Worm (Caenorhabditis elegans) whole organism, mixed stage, embryonic: Measurements from ENCODE around the gene nspe-8.

Experiments
- M03D4.4 ChIP-seq: sonication (generic microtip); optimal IDR thresholded peaks from 2 replicates; lab custom pipeline; 2017; ENCODE audit warnings: mild to moderate bottlenecking, missing genetic modification characterization, missing compliant biosample characterization
- bed-3 ChIP-seq: fragments of 200-800 bp; sonication (Bioruptor generic); optimal IDR thresholded peaks from 3 replicates; lab custom pipeline; 2018; ENCODE audit warnings: mild to moderate bottlenecking, missing genetic modification characterization, moderate library complexity, missing compliant biosample characterization
- blmp-1 ChIP-seq: fragments of 150-350 bp; optimal IDR thresholded peaks from 2 replicates; lab custom pipeline; 2014; ENCODE audit warnings: missing biosample characterization, missing genetic modification characterization
- ceh-39 ChIP-seq: fragments of 150-350 bp; optimal IDR thresholded peaks from 2 replicates; lab custom pipeline; 2014; ENCODE audit warnings: missing biosample characterization, missing genetic modification characterization
- ceh-43 ChIP-seq: fragments of 200-800 bp; sonication (Bioruptor generic); optimal IDR thresholded peaks from 2 replicates; lab custom pipeline; 2018; ENCODE audit warnings: mild to moderate bottlenecking, missing genetic modification characterization, moderate library complexity, missing compliant biosample characterization
- ceh-83 ChIP-seq: fragments of 200-800 bp; sonication (Bioruptor generic); optimal IDR thresholded peaks from 2 replicates; lab custom pipeline; 2018; ENCODE audit warnings: mild to moderate bottlenecking, missing genetic modification characterization, missing compliant biosample characterization
- ces-1 ChIP-seq: fragments of 150-350 bp; optimal IDR thresholded peaks from 2 replicates; lab custom pipeline; 2014; ENCODE audit warnings: missing biosample characterization, missing genetic modification reagents, missing genetic modification characterization
- cnd-1 ChIP-seq: fragments of 200-800 bp; sonication (Bioruptor generic); optimal IDR thresholded peaks from 2 replicates; lab custom pipeline; 2018; ENCODE audit warnings: mild to moderate bottlenecking, missing genetic modification characterization, missing compliant biosample characterization
- drap-1 ChIP-seq: fragments of 200-800 bp; sonication (Bioruptor generic); optimal IDR thresholded peaks from 3 replicates; lab custom pipeline; 2018; ENCODE audit warnings: mild to moderate bottlenecking, missing genetic modification characterization, missing compliant biosample characterization
- elt-1 ChIP-seq: sonication (generic microtip); optimal IDR thresholded peaks from 2 replicates; lab custom pipeline; 2017; ENCODE audit warnings: missing genetic modification characterization, mild to moderate bottlenecking, missing compliant biosample characterization, antibody characterized with exemption, moderate library complexity, borderline replicate concordance; ENCODE audit not compliant: insufficient read depth
- elt-3 ChIP-seq: fragments of 150-350 bp; optimal IDR thresholded peaks from 2 replicates; lab custom pipeline; 2014; ENCODE audit warnings: missing biosample characterization, missing genetic modification characterization
- flh-1 ChIP-seq: fragments of 200-800 bp; sonication (Bioruptor generic); optimal IDR thresholded peaks from 2 replicates; lab custom pipeline; 2018; ENCODE audit warnings: mild to moderate bottlenecking, missing genetic modification characterization, moderate library complexity, missing compliant biosample characterization
- hlh-1 ChIP-seq: fragments of 150-350 bp; optimal IDR thresholded peaks from 2 replicates; lab custom pipeline; 2014; ENCODE audit warnings: missing biosample characterization, missing genetic modification reagents, missing genetic modification characterization
- lin-13 ChIP-seq: fragments of 150-350 bp; optimal IDR thresholded peaks from 2 replicates; lab custom pipeline; 2014; ENCODE audit warnings: missing biosample characterization, missing genetic modification characterization
- lin-32 ChIP-seq: fragments of 200-800 bp; sonication (Bioruptor generic); optimal IDR thresholded peaks from 2 replicates; lab custom pipeline; 2018; ENCODE audit warnings: mild to moderate bottlenecking, missing genetic modification characterization, missing compliant biosample characterization
- lsy-2 ChIP-seq: fragments of 150-350 bp; optimal IDR thresholded peaks from 2 replicates; lab custom pipeline; 2014; ENCODE audit warnings: missing biosample characterization, missing genetic modification characterization
- mab-5 ChIP-seq: fragments of 150-350 bp; optimal IDR thresholded peaks from 2 replicates; lab custom pipeline; 2014; ENCODE audit warnings: missing biosample characterization, missing genetic modification characterization
- mep-1 ChIP-seq: fragments of 150-350 bp; optimal IDR thresholded peaks from 2 replicates; lab custom pipeline; 2017; ENCODE audit warnings: missing biosample characterization, missing genetic modification reagents, missing genetic modification characterization, inconsistent platforms
- mls-2 ChIP-seq: sonication (generic microtip); optimal IDR thresholded peaks from 2 replicates; lab custom pipeline; 2016; ENCODE audit warnings: mild to moderate bottlenecking, missing genetic modification characterization, moderate library complexity, missing compliant biosample characterization
- nhr-12 ChIP-seq: fragments of 150-350 bp; optimal IDR thresholded peaks from 2 replicates; lab custom pipeline; 2014; ENCODE audit warnings: missing biosample characterization, missing genetic modification characterization
- nhr-2 ChIP-seq: fragments of 150-350 bp; optimal IDR thresholded peaks from 2 replicates; lab custom pipeline; 2014; ENCODE audit warnings: missing biosample characterization, missing genetic modification characterization
- nhr-237 ChIP-seq: fragments of 150-350 bp; optimal IDR thresholded peaks from 2 replicates; lab custom pipeline; 2014; ENCODE audit warnings: missing biosample characterization, missing genetic modification characterization
- nhr-28 ChIP-seq: fragments of 150-350 bp; optimal IDR thresholded peaks from 2 replicates; lab custom pipeline; 2014; ENCODE audit warnings: missing biosample characterization, missing genetic modification characterization
- nhr-76 ChIP-seq: sonication (generic microtip); optimal IDR thresholded peaks from 2 replicates; lab custom pipeline; 2017; ENCODE audit warnings: missing biosample characterization, missing genetic modification characterization
- pha-4 ChIP-seq: fragments of 150-350 bp; optimal IDR thresholded peaks from 2 replicates; lab custom pipeline; 2018; ENCODE audit warnings: missing biosample characterization, missing genetic modification reagents, missing genetic modification characterization
- sem-2 ChIP-seq: fragments of 200-800 bp; sonication (Bioruptor generic); optimal IDR thresholded peaks from 2 replicates; lab custom pipeline; 2018; ENCODE audit warnings: mild to moderate bottlenecking, missing genetic modification characterization, missing compliant biosample characterization
- tbx-8 ChIP-seq: fragments of 200-800 bp; sonication (Bioruptor generic); optimal IDR thresholded peaks from 2 replicates; lab custom pipeline; 2018; ENCODE audit warnings: mild to moderate bottlenecking, missing genetic modification characterization, moderate library complexity, missing compliant biosample characterization
- unc-62 ChIP-seq: fragments of 150-350 bp; optimal IDR thresholded peaks from 2 replicates; lab custom pipeline; 2014; ENCODE audit warnings: missing biosample characterization, missing genetic modification reagents, missing genetic modification characterization
- zip-8 ChIP-seq: fragments of 150-350 bp; optimal IDR thresholded peaks from 2 replicates; lab custom pipeline; 2014; ENCODE audit warnings: missing biosample characterization, missing genetic modification characterization
- ztf-11 ChIP-seq: fragments of 150-350 bp; optimal IDR thresholded peaks from 2 replicates; lab custom pipeline; 2014; ENCODE audit warnings: missing biosample characterization, missing genetic modification characterization

Gene nspe-8

DNA sequence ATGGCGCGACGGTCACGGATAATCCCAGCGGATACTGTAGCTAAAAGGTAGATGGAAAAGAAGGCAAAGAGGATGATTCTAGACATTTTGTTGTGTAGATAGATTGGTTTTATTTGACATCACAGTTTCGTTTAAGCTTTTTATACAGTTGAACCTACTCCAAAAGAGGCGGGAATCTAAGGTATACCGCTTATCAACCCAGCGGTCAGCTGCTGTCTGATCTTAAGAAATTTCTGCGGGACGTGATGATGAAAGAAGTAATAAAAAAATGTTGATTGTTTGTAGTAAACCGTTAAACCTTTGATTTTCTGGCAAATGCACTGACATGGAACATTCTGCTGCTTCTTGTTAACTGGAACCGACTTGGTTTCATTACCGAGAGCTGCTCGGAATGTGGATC, 5.7 kb downstream of the nspe-8 start, which contains the start of gene nspe-6:
nspe-6 (minus strand) TSS at position 101 of the 400 bp plus-strand sequence.
- no peak for TF ChIP-seq elt-3 (tag; lab: Kevin White, UChicago)
- TF ChIP-seq ztf-11, result no peak
- no peak for TF ChIP-seq elt-1
- no peak for TF ChIP-seq lsy-2
- TF ChIP-seq cnd-1, result no peak
- no peak for TF ChIP-seq pha-4 (tag; lab: Kevin White, UChicago)
- no peak for TF ChIP-seq nhr-12 (tag; lab: Kevin White, UChicago)
- TF ChIP-seq sem-2 (GFP tag; lab: Kevin White, UChicago), result no peak
- TF ChIP-seq lin-32, result no peak
- TF ChIP-seq ceh-39 (tag; lab: Kevin White, UChicago), result no peak
- no peak for TF ChIP-seq ceh-83
- no peak for TF ChIP-seq zip-8 (tag; lab: Kevin White, UChicago)
- TF ChIP-seq unc-62 (GFP tag; lab: Kevin White, UChicago), result no peak
- no peak for TF ChIP-seq tbx-8 (GFP tag; lab: Kevin White, UChicago)
- TF ChIP-seq bed-3 (GFP tag; lab: Kevin White, UChicago), result no peak
- TF ChIP-seq hlh-1 (tag; lab: Kevin White, UChicago), result no peak
- TF ChIP-seq ces-1 (GFP tag; lab: Kevin White, UChicago), result no peak
- TF ChIP-seq blmp-1 (tag; lab: Kevin White, UChicago), result no peak
- no peak for TF ChIP-seq nhr-237 (tag; lab: Kevin White, UChicago)
- no peak for TF ChIP-seq mab-5 (tag; lab: Kevin White, UChicago)

- TF ChIP-seq elt-1 (no peak), M03D4.4 (no peak), unc-62 (GFP tag; lab: Kevin White, UChicago) (no peak), drap-1 (GFP tag; lab: Kevin White, UChicago) (no peak)
Measured at ce11 chrII:12615413-12615812, 6.3 kb downstream of the nspe-8 start.

- no peak for TF ChIP-seq sem-2 (GFP tag; lab: Kevin White, UChicago)
- TF ChIP-seq M03D4.4, result no peak
- TF ChIP-seq nhr-76 (tag; lab: Kevin White, UChicago), result no peak
- TF ChIP-seq bed-3 (GFP tag; lab: Kevin White, UChicago), result no peak
- TF ChIP-seq mls-2 (tag; lab: Kevin White, UChicago), result no peak
- no peak for TF ChIP-seq lin-13
- TF ChIP-seq hlh-1 (tag; lab: Kevin White, UChicago), result no peak
- no peak for TF ChIP-seq nhr-12 (tag; lab: Kevin White, UChicago)
- no peak for TF ChIP-seq pha-4 (tag; lab: Kevin White, UChicago)
- no peak for TF ChIP-seq nhr-28 (tag; lab: Kevin White, UChicago)
- no peak for TF ChIP-seq lsy-2
- TF ChIP-seq unc-62 (GFP tag; lab: Kevin White, UChicago), result no peak
- TF ChIP-seq elt-3 (tag; lab: Kevin White, UChicago), result no peak
- TF ChIP-seq ztf-11, result no peak
- TF ChIP-seq nhr-237 (tag; lab: Kevin White, UChicago), result no peak
- no peak for TF ChIP-seq lin-32
- TF ChIP-seq mep-1 (tag; lab: Kevin White, UChicago), result no peak
- no peak for TF ChIP-seq cnd-1
- no peak for TF ChIP-seq ces-1 (GFP tag; lab: Kevin White, UChicago)
- TF ChIP-seq ceh-83, result no peak
Measured at ce11 chrII:12612218-12612617, 9.5 kb downstream of the nspe-8 start, which contains the start of gene nspe-4. Gene nspe-4, plus strand, starts transcription at chrII:12612518.

DNA sequence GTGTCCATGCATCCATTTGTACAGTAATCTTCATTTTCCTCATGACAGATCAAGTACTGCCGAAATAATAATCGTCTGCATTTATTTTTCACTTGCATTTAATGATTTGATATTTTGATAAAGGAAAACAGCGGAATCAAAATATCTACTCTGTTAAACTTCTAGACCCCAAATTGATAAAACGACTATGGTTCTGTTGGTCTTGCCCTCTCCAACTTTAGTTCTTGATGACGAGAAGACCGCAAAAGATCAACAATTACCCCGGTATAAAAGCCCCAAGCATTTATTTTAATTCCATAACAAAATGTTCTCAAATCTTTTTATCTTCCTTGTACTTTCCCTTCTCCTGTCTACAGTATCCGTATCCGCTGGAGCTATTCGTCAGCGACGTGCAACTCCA, 13.1 kb downstream of the nspe-8 start, which contains the start of gene Y38E10A.9:
Y38E10A.9 (plus strand) TSS at position 301 of the 400 bp plus-strand sequence.
- TF ChIP-seq elt-3 (tag; lab: Kevin White, UChicago) (no peak), cnd-1 (no peak), flh-1 (GFP tag; lab: Kevin White, UChicago) (no peak), zip-8 (tag; lab: Kevin White, UChicago) (no peak), nhr-2 (no peak), mep-1 (tag; lab: Kevin White, UChicago) (no peak), tbx-8 (GFP tag; lab: Kevin White, UChicago) (no peak), nhr-12 (tag; lab: Kevin White, UChicago) (no peak), M03D4.4 (no peak), blmp-1 (tag; lab: Kevin White, UChicago) (no peak), sem-2 (GFP tag; lab: Kevin White, UChicago) (no peak), ceh-83 (no peak), hlh-1 (tag; lab: Kevin White, UChicago) (no peak), ceh-43 (GFP tag; lab: Kevin White, UChicago) (no peak), lin-32 (no peak), mab-5 (tag; lab: Kevin White, UChicago) (no peak), ceh-39 (tag; lab: Kevin White, UChicago) (no peak)

DNA sequence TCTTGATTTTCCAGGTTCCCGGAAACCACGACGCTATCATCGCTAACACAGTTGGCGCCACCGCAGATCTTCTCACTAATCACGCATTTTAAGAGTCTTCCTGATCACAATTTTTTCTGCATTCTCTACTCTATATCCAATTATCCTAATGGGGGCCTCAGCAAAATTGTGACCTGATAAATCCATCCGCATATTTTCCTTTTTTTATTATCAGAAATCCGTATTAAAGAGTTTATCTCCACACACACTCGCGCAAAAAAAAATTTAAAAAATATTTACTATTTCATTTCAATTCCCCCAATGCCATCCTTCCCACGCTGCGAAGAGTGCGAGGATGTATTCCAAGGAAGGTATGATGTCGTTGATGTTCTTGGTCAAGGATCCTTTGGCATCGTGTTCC, 14.9 kb downstream of the nspe-8 start, which contains the start of gene Y38E10A.8:
Y38E10A.8 (plus strand) TSS at position 301 of the 400 bp plus-strand sequence.
- TF ChIP-seq M03D4.4, result no peak
